Worm (Caenorhabditis elegans) whole organism, L4 larva: Measurements from ENCODE around the gene tbx-2.

ENCODE experiments used
- hif-1 ChIP-seq, 2 experiments: sonication (generic microtip); optimal IDR thresholded peaks; 2 replicates each; lab custom pipeline; 2016 to 2017; ENCODE audit warnings: missing compliant biosample characterization in 2 of 2, missing genetic modification characterization in 2 of 2, missing genetic modification reagents in 2 of 2, missing genotype in 2 of 2, mild to moderate bottlenecking in 1 of 2
- jun-1 ChIP-seq: fragments of 150-350 bp; optimal IDR thresholded peaks from 2 replicates; lab custom pipeline; 2014; ENCODE audit warnings: missing biosample characterization, missing genetic modification reagents, missing genetic modification characterization
- lin-39 ChIP-seq: fragments of 150-350 bp; optimal IDR thresholded peaks from 2 replicates; lab custom pipeline; 2014; ENCODE audit warnings: missing biosample characterization, missing genetic modification reagents, missing genetic modification characterization
- madf-5 ChIP-seq, 2 experiments: fragments of 200-800 bp; sonication (Bioruptor generic); IDR thresholded peaks; 2 replicates each; pipeline ENCODE4 v1.3.6; 2022; ENCODE audit warnings: missing compliant biosample characterization in 2 of 2, missing genetic modification characterization in 2 of 2

ce11 chrIII:5162820-5163631 lies 26.9 kb upstream of the tbx-2 start, which contains the start of gene gars-1:
- TF ChIP-seq hif-1 (tag; optimal IDR thresholded peaks at IDR 0.05; lab: Kevin White, UChicago) (no peak), jun-1 (tag; lab: Kevin White, UChicago) (no peak), madf-5 (GFP tag; IDR thresholded peaks at IDR 0.05; lab: Robert Waterston, UW) (no peak), lin-39 (tag; lab: Kevin White, UChicago) (no peak)
